Fruit fly (Drosophila melanogaster) whole organism, pupa: Measurements from ENCODE around the gene CG9240.

Experiments used
- CG10348 ChIP-seq: fragments of 200-800 bp; sonication (Bioruptor generic); IDR thresholded peaks from 2 replicates; pipeline ENCODE4 v1.3.6; 2022; ENCODE audit warnings: missing biosample characterization, missing genetic modification characterization
- CG12605 ChIP-seq: fragments of 200-800 bp; sonication (Bioruptor generic); IDR thresholded peaks from 2 replicates; pipeline ENCODE4 v1.3.6; 2022; ENCODE audit warnings: missing biosample characterization, missing genetic modification characterization
- CG13204 ChIP-seq: fragments of 200-800 bp; sonication (Bioruptor generic); optimal IDR thresholded peaks from 2 replicates; lab custom pipeline; 2018; ENCODE audit warnings: missing biosample characterization, mild to moderate bottlenecking, missing genetic modification characterization, moderate library complexity
- CG14655 ChIP-seq: fragments of 200-800 bp; sonication (Bioruptor generic); optimal IDR thresholded peaks from 3 replicates; lab custom pipeline; 2017; ENCODE audit warnings: mild to moderate bottlenecking, missing biosample characterization, missing genetic modification reagents, missing genetic modification characterization
- CG15710 ChIP-seq: fragments of 200-800 bp; sonication (Bioruptor generic); optimal IDR thresholded peaks from 2 replicates; lab custom pipeline; 2018; ENCODE audit warnings: missing biosample characterization, mild to moderate bottlenecking, missing genetic modification characterization, moderate library complexity
- CG17806 ChIP-seq: fragments of 200-800 bp; sonication (Bioruptor generic); optimal IDR thresholded peaks from 2 replicates; lab custom pipeline; 2018; ENCODE audit warnings: missing biosample characterization, mild to moderate bottlenecking, missing genetic modification characterization, moderate library complexity
- CG32121 ChIP-seq: fragments of 200-800 bp; sonication (Bioruptor generic); IDR thresholded peaks from 2 replicates; pipeline ENCODE4 v1.3.6; 2022; ENCODE audit warnings: missing biosample characterization, missing genetic modification characterization
- CG34367 ChIP-seq: fragments of 200-800 bp; sonication (Bioruptor generic); optimal IDR thresholded peaks from 2 replicates; lab custom pipeline; 2018; ENCODE audit warnings: missing biosample characterization, mild to moderate bottlenecking, missing genetic modification characterization
- CG4496 ChIP-seq: fragments of 200-800 bp; sonication (Bioruptor generic); IDR thresholded peaks from 3 replicates; pipeline ENCODE4 v1.3.6; 2022; ENCODE audit warnings: missing biosample characterization, missing genetic modification characterization
- CG8159 ChIP-seq: fragments of 200-800 bp; sonication (Bioruptor generic); optimal IDR thresholded peaks from 3 replicates; lab custom pipeline; 2018; ENCODE audit warnings: missing biosample characterization, mild to moderate bottlenecking, missing genetic modification characterization, moderate library complexity
- CG8301 ChIP-seq: fragments of 200-800 bp; sonication (Bioruptor generic); optimal IDR thresholded peaks from 2 replicates; lab custom pipeline; 2018; ENCODE audit warnings: missing biosample characterization, mild to moderate bottlenecking, missing genetic modification characterization
- CG9948 ChIP-seq: fragments of 200-800 bp; sonication (Bioruptor generic); optimal IDR thresholded peaks from 2 replicates; lab custom pipeline; 2018; ENCODE audit warnings: missing biosample characterization, mild to moderate bottlenecking, missing genetic modification characterization, moderate library complexity
- D1 ChIP-seq: fragments of 200-800 bp; sonication (Bioruptor generic); optimal IDR thresholded peaks from 2 replicates; lab custom pipeline; 2018; ENCODE audit warnings: missing biosample characterization, mild to moderate bottlenecking, missing genetic modification characterization, moderate library complexity
- EcR ChIP-seq: fragments of 200-800 bp; sonication (Bioruptor generic); optimal IDR thresholded peaks from 3 replicates; lab custom pipeline; 2019; ENCODE audit warnings: missing biosample characterization, missing genetic modification characterization, mild to moderate bottlenecking, moderate library complexity, missing genetic modification reagents
- Ets98B ChIP-seq: fragments of 200-800 bp; sonication (Bioruptor generic); IDR thresholded peaks from 2 replicates; pipeline ENCODE4 v1.3.6; 2022; ENCODE audit warnings: missing biosample characterization, missing genetic modification characterization
- Pif1A ChIP-seq: fragments of 200-800 bp; sonication (Bioruptor generic); optimal IDR thresholded peaks from 3 replicates; lab custom pipeline; 2016; ENCODE audit warnings: missing biosample characterization, missing genetic modification characterization
- Pif1B ChIP-seq: fragments of 200-800 bp; sonication (Bioruptor generic); optimal IDR thresholded peaks from 3 replicates; lab custom pipeline; 2016; ENCODE audit warnings: missing biosample characterization, missing genetic modification characterization
- Snoo ChIP-seq: fragments of 200-800 bp; sonication (Bioruptor generic); optimal IDR thresholded peaks from 3 replicates; lab custom pipeline; 2017; ENCODE audit warnings: missing biosample characterization, mild to moderate bottlenecking, missing genetic modification characterization, inconsistent platforms
- fd96Ca ChIP-seq: fragments of 200-800 bp; sonication (Bioruptor generic); IDR thresholded peaks from 3 replicates; pipeline ENCODE4 v1.3.6; 2022; ENCODE audit warnings: missing biosample characterization, missing genetic modification characterization
- gl ChIP-seq: fragments of 200-800 bp; sonication (Bioruptor generic); optimal IDR thresholded peaks from 2 replicates; lab custom pipeline; 2018; ENCODE audit warnings: missing biosample characterization, mild to moderate bottlenecking, missing genetic modification characterization
- rn ChIP-seq: fragments of 200-800 bp; sonication (Bioruptor generic); IDR thresholded peaks from 2 replicates; pipeline ENCODE4 v1.3.6; 2022; ENCODE audit warnings: missing biosample characterization, missing genetic modification characterization

Gene CG9240

dm6 chrX:15674337-15674736 is 26.7 kb downstream of the CG9240 start:
- no peak for TF ChIP-seq CG14655
- TF ChIP-seq CG34367 (tag; lab: Kevin White, UChicago): no peak

- TF ChIP-seq gl (tag; lab: Kevin White, UChicago) (peak; percentile 45), EcR (GFP tag; lab: Kevin White, UChicago) (no peak), Ets98B (GFP tag; lab: Robert Waterston, UW) (no peak), CG13204 (GFP tag; lab: Kevin White, UChicago) (peak; percentile 23), CG10348 (GFP tag; lab: Robert Waterston, UW) (no peak), fd96Ca (GFP tag; lab: Robert Waterston, UW) (no peak), Pif1B (GFP tag; lab: Kevin White, UChicago) (peak; percentile 54), D1 (tag; lab: Kevin White, UChicago) (peak; percentile 58), rn (GFP tag; lab: Robert Waterston, UW) (no peak), CG17806 (tag; lab: Kevin White, UChicago) (peak; percentile 83), CG9948 (tag; lab: Kevin White, UChicago) (peak; percentile 84), CG12605 (GFP tag; lab: Robert Waterston, UW) (no peak), CG14655 (peak; percentile 73), CG32121 (GFP tag; lab: Robert Waterston, UW) (no peak), CG8301 (tag; lab: Kevin White, UChicago) (peak; percentile 66), CG4496 (GFP tag; lab: Robert Waterston, UW) (peak; percentile 33; the same call in 1 of the 3 replicates), Pif1A (GFP tag; lab: Kevin White, UChicago) (peak; percentile 52), CG8159 (tag; lab: Kevin White, UChicago) (peak; percentile 87), CG34367 (tag; lab: Kevin White, UChicago) (peak; percentile 72), CG15710 (peak; percentile 80), Snoo (tag; lab: Kevin White, UChicago) (peak; percentile 77)
- TF ChIP-seq, all 21 proteins: peak for 14
Observed at dm6 chrX:15671026-15671563, 30.0 kb downstream of the CG9240 start, which contains the start of gene CG15646. CG15646 (minus strand) TSS chrX:15671029.

- TF ChIP-seq Ets98B (GFP tag; lab: Robert Waterston, UW) (no peak), Pif1B (GFP tag; lab: Kevin White, UChicago) (no peak)
Observed at dm6 chrX:15662285-15662684, 38.8 kb downstream of the CG9240 start, which contains the start of gene CG8119. CG8119 (plus strand) TSS chrX:15662585.

- TF ChIP-seq CG10348 (GFP tag; lab: Robert Waterston, UW) (no peak), D1 (tag; lab: Kevin White, UChicago) (peak; percentile 65), CG14655 (no peak), CG13204 (GFP tag; lab: Kevin White, UChicago) (no peak), CG34367 (tag; lab: Kevin White, UChicago) (no peak), Ets98B (GFP tag; lab: Robert Waterston, UW) (no peak), Pif1A (GFP tag; lab: Kevin White, UChicago) (no peak), CG17806 (tag; lab: Kevin White, UChicago) (no peak)
- TF ChIP-seq, all 21 proteins: peak for 1
Observed at dm6 chrX:15653364-15653809, 47.7 kb downstream of the CG9240 start.

- TF ChIP-seq CG4496 (GFP tag; lab: Robert Waterston, UW): 0 out of 3 replicates have a peak, but pooled peaks have one; percentile 15
- no peak for TF ChIP-seq EcR (GFP tag; lab: Kevin White, UChicago)
Observed at dm6 chrX:15651559-15651958, 49.5 kb downstream of the CG9240 start.
